Fruit fly (Drosophila melanogaster) whole organism, embryonic: ENCODE results near the gene Ets97D.

ENCODE experiments used
- Ada2b ChIP-seq: fragments of 200-800 bp; sonication (Bioruptor generic); IDR thresholded peaks from 2 replicates; pipeline ENCODE4 v1.3.6; 2022; ENCODE audit warnings: missing biosample characterization, missing genetic modification characterization
- CG11247 ChIP-seq: fragments of 200-800 bp; sonication (Bioruptor generic); IDR thresholded peaks from 2 replicates; pipeline ENCODE4 v1.3.6; 2022; ENCODE audit warnings: missing biosample characterization, missing genetic modification characterization
- CG12104 ChIP-seq: fragments of 200-800 bp; sonication (Bioruptor generic); optimal IDR thresholded peaks from 3 replicates; lab custom pipeline; 2016; ENCODE audit warnings: missing biosample characterization, missing genetic modification characterization
- CG13894 ChIP-seq: fragments of 200-800 bp; sonication (Bioruptor generic); optimal IDR thresholded peaks from 3 replicates; lab custom pipeline; 2018; ENCODE audit warnings: missing biosample characterization, mild to moderate bottlenecking, missing genetic modification characterization, moderate library complexity
- CG17361 ChIP-seq: fragments of 200-800 bp; sonication (Bioruptor generic); IDR thresholded peaks from 3 replicates; pipeline ENCODE4 v1.3.6; 2022; ENCODE audit warnings: missing biosample characterization, missing genetic modification characterization
- CG17385 ChIP-seq: fragments of 200-800 bp; sonication (Bioruptor generic); optimal IDR thresholded peaks from 3 replicates; lab custom pipeline; 2018; ENCODE audit warnings: missing biosample characterization, mild to moderate bottlenecking, missing genetic modification characterization
- CG18011 ChIP-seq: fragments of 200-800 bp; sonication (Bioruptor generic); optimal IDR thresholded peaks from 2 replicates; lab custom pipeline; 2017; ENCODE audit warnings: missing biosample characterization, missing genetic modification characterization, mild to moderate bottlenecking, moderate library complexity, missing genotype
- CG18262 ChIP-seq: fragments of 200-800 bp; optimal IDR thresholded peaks from 3 replicates; lab custom pipeline; 2019; ENCODE audit warnings: missing biosample characterization, mild to moderate bottlenecking, missing genetic modification characterization, moderate library complexity
- CG1832 ChIP-seq: fragments of 200-800 bp; sonication (Bioruptor generic); optimal IDR thresholded peaks from 2 replicates; lab custom pipeline; 2017; ENCODE audit warnings: missing biosample characterization, mild to moderate bottlenecking, missing genetic modification characterization, inconsistent platforms
- CG2712 ChIP-seq: fragments of 200-800 bp; optimal IDR thresholded peaks from 3 replicates; lab custom pipeline; 2019; ENCODE audit warnings: missing biosample characterization, mild to moderate bottlenecking, missing genetic modification characterization, moderate library complexity
- CG32767 ChIP-seq: fragments of 200-800 bp; sonication (Bioruptor generic); IDR thresholded peaks from 2 replicates; pipeline ENCODE4 v1.3.6; 2022; ENCODE audit warnings: missing biosample characterization, missing genetic modification characterization
- CG34422 ChIP-seq: fragments of 200-800 bp; sonication (Bioruptor generic); IDR thresholded peaks from 3 replicates; pipeline ENCODE4 v1.3.6; 2022; ENCODE audit warnings: missing biosample characterization, missing genetic modification characterization
- CG6254 ChIP-seq: fragments of 200-800 bp; sonication (Bioruptor generic); optimal IDR thresholded peaks from 3 replicates; lab custom pipeline; 2017; ENCODE audit warnings: mild to moderate bottlenecking, missing biosample characterization, missing genetic modification reagents, missing genetic modification characterization
- CG6813 ChIP-seq: fragments of 200-800 bp; sonication (Bioruptor generic); optimal IDR thresholded peaks from 2 replicates; lab custom pipeline; 2017; ENCODE audit warnings: missing biosample characterization, missing genetic modification characterization, mild to moderate bottlenecking, moderate library complexity, missing genetic modification reagents
- CHES-1-like ChIP-seq: fragments of 200-800 bp; sonication (Bioruptor generic); optimal IDR thresholded peaks from 2 replicates; lab custom pipeline; 2016; ENCODE audit warnings: missing biosample characterization, missing genetic modification characterization
- E2f2 ChIP-seq: fragments of 200-800 bp; sonication (Bioruptor generic); IDR thresholded peaks from 2 replicates; pipeline ENCODE4 v1.3.6; 2022; ENCODE audit warnings: missing biosample characterization, missing genetic modification characterization
- Eip74EF ChIP-seq, 2 experiments: fragments of 200-800 bp in 1 of 2; fragments of >200 bp in 1 of 2; sonication (Bioruptor generic) in 1 of 2; optimal IDR thresholded peaks; 2 replicates each; lab custom pipeline; 2017 to 2019; ENCODE audit warnings: missing biosample characterization in 2 of 2, missing genetic modification characterization in 2 of 2, mild to moderate bottlenecking in 1 of 2, moderate library complexity in 1 of 2
- HLH4C ChIP-seq: fragments of 200-800 bp; sonication (Bioruptor generic); IDR thresholded peaks from 3 replicates; pipeline ENCODE4 v1.3.6; 2022; ENCODE audit warnings: missing biosample characterization, missing genetic modification characterization; ENCODE audit not compliant: partially characterized antibody
- HmgD ChIP-seq: fragments of 200-800 bp; sonication (Bioruptor generic); optimal IDR thresholded peaks from 3 replicates; lab custom pipeline; 2016; ENCODE audit warnings: missing biosample characterization, missing genetic modification characterization
- Hr78 ChIP-seq, 2 experiments: fragments of 200-800 bp in 1 of 2; fragments of >200 bp in 1 of 2; sonication (Bioruptor generic) in 1 of 2; optimal IDR thresholded peaks; 2 replicates each; lab custom pipeline; 2017 to 2019; ENCODE audit warnings: missing biosample characterization in 2 of 2, missing genetic modification characterization in 2 of 2, mild to moderate bottlenecking in 1 of 2, moderate library complexity in 1 of 2
- Hsf ChIP-seq: fragments of 200-800 bp; sonication (Bioruptor generic); optimal IDR thresholded peaks from 3 replicates; lab custom pipeline; 2016; ENCODE audit warnings: missing biosample characterization, missing genetic modification characterization
- NK7.1 ChIP-seq: fragments of 200-800 bp; sonication (Bioruptor generic); optimal IDR thresholded peaks from 3 replicates; lab custom pipeline; 2016; ENCODE audit warnings: missing biosample characterization, missing genetic modification characterization
- Nf-YB ChIP-seq: fragments of 200-800 bp; sonication (Bioruptor generic); optimal IDR thresholded peaks from 3 replicates; lab custom pipeline; 2019; ENCODE audit warnings: missing biosample characterization, mild to moderate bottlenecking, missing genetic modification characterization, moderate library complexity
- Oli ChIP-seq: fragments of 200-800 bp; sonication (Bioruptor generic); optimal IDR thresholded peaks from 2 replicates; lab custom pipeline; 2018; ENCODE audit warnings: missing biosample characterization, mild to moderate bottlenecking, missing genetic modification characterization, moderate library complexity
- Rx ChIP-seq: fragments of 200-800 bp; sonication (Bioruptor generic); IDR thresholded peaks from 2 replicates; pipeline ENCODE4 v1.3.6; 2022; ENCODE audit warnings: missing biosample characterization, missing genetic modification characterization
- Trl ChIP-seq, 3 experiments: fragments of >200 bp in 2 of 3; fragments of 200-800 bp in 1 of 3; sonication (Bioruptor generic) in 1 of 3; optimal IDR thresholded peaks; 2 replicates in 1 of 3; 3 replicates in 2 of 3; lab custom pipeline; 2016 to 2017; ENCODE audit warnings: missing biosample characterization in 1 of 3, missing genetic modification characterization in 1 of 3
- bigmax ChIP-seq: fragments of 200-800 bp; sonication (Bioruptor generic); optimal IDR thresholded peaks from 2 replicates; lab custom pipeline; 2018; ENCODE audit warnings: missing biosample characterization, mild to moderate bottlenecking, missing genetic modification characterization
- croc ChIP-seq: fragments of 200-800 bp; sonication (Bioruptor generic); conservative IDR thresholded peaks from 3 replicates; pipeline ENCODE4 v1.3.6; 2022; ENCODE audit warnings: missing biosample characterization, missing genetic modification characterization
- cwo ChIP-seq: fragments of 200-800 bp; sonication (Bioruptor generic); optimal IDR thresholded peaks from 3 replicates; lab custom pipeline; 2017; ENCODE audit warnings: missing biosample characterization, missing genetic modification characterization, mild to moderate bottlenecking, moderate library complexity, missing genetic modification reagents
- dimm ChIP-seq: fragments of 200-800 bp; sonication (Bioruptor generic); IDR thresholded peaks from 2 replicates; pipeline ENCODE4 v1.3.6; 2022; ENCODE audit warnings: missing biosample characterization, missing genetic modification characterization
- ewg ChIP-seq: fragments of 200-800 bp; sonication (Bioruptor generic); optimal IDR thresholded peaks from 3 replicates; lab custom pipeline; 2017; ENCODE audit warnings: mild to moderate bottlenecking, missing biosample characterization, missing genetic modification reagents, missing genetic modification characterization
- gcm ChIP-seq: fragments of 200-800 bp; sonication (Bioruptor generic); optimal IDR thresholded peaks from 2 replicates; lab custom pipeline; 2019; ENCODE audit warnings: missing biosample characterization, mild to moderate bottlenecking, missing genetic modification characterization, moderate library complexity
- gro ChIP-seq: fragments of 200-800 bp; sonication (Bioruptor generic); optimal IDR thresholded peaks from 2 replicates; lab custom pipeline; 2016; ENCODE audit warnings: missing biosample characterization, missing genetic modification characterization
- hbn ChIP-seq: fragments of 200-800 bp; sonication (Bioruptor generic); IDR thresholded peaks from 2 replicates; pipeline ENCODE4 v1.3.6; 2022; ENCODE audit warnings: missing biosample characterization, missing genetic modification characterization; ENCODE audit not compliant: partially characterized antibody
- kah ChIP-seq: fragments of 200-800 bp; sonication (Bioruptor generic); optimal IDR thresholded peaks from 2 replicates; lab custom pipeline; 2018; ENCODE audit warnings: missing biosample characterization, mild to moderate bottlenecking, missing genetic modification characterization
- ken ChIP-seq: fragments of 200-800 bp; sonication (Bioruptor generic); IDR thresholded peaks from 3 replicates; pipeline ENCODE4 v1.3.6; 2022; ENCODE audit warnings: missing biosample characterization, missing genetic modification characterization
- oc ChIP-seq: fragments of 200-800 bp; sonication (Bioruptor generic); optimal IDR thresholded peaks from 2 replicates; lab custom pipeline; 2018; ENCODE audit warnings: missing biosample characterization, mild to moderate bottlenecking, missing genetic modification characterization, moderate library complexity
- onecut ChIP-seq: fragments of 200-800 bp; sonication (Bioruptor generic); IDR thresholded peaks from 2 replicates; pipeline ENCODE4 v1.3.6; 2022; ENCODE audit warnings: missing biosample characterization, missing genetic modification characterization
- pan ChIP-seq, 4 experiments: fragments of >200 bp in 3 of 4; fragments of 200-800 bp in 1 of 4; sonication (Bioruptor generic) in 1 of 4; optimal IDR thresholded peaks in 3 of 4; IDR thresholded peaks in 1 of 4; 2 replicates each; pipeline versions ENCODE4 v1.3.6 to Lab custom; 2017 to 2022; ENCODE audit warnings: missing biosample characterization in 2 of 4, missing genetic modification characterization in 2 of 4, mixed read lengths in 1 of 4
- prd ChIP-seq, 3 experiments: fragments of >200 bp in 2 of 3; fragments of 200-800 bp in 1 of 3; sonication (Bioruptor generic) in 1 of 3; optimal IDR thresholded peaks in 2 of 3; IDR thresholded peaks in 1 of 3; 2 replicates in 2 of 3; 3 replicates in 1 of 3; pipeline versions ENCODE4 v1.3.6 to Lab custom; 2017 to 2022; ENCODE audit warnings: missing biosample characterization in 1 of 3, missing genetic modification characterization in 1 of 3
- repo ChIP-seq: fragments of 200-800 bp; sonication (Bioruptor generic); optimal IDR thresholded peaks from 2 replicates; lab custom pipeline; 2016; ENCODE audit warnings: missing biosample characterization, missing genetic modification characterization
- sisA ChIP-seq: fragments of 200-800 bp; sonication (Bioruptor generic); IDR thresholded peaks from 2 replicates; pipeline ENCODE4 v1.3.6; 2022; ENCODE audit warnings: missing biosample characterization, missing genetic modification characterization
- ssp ChIP-seq: fragments of 200-800 bp; sonication (Bioruptor generic); IDR thresholded peaks from 2 replicates; pipeline ENCODE4 v1.3.6; 2022; ENCODE audit warnings: missing biosample characterization, missing genetic modification characterization
- stc ChIP-seq: fragments of 200-800 bp; sonication (Bioruptor generic); IDR thresholded peaks from 2 replicates; pipeline ENCODE4 v1.3.6; 2022; ENCODE audit warnings: missing biosample characterization, missing genetic modification characterization
- tap ChIP-seq: fragments of 200-800 bp; optimal IDR thresholded peaks from 3 replicates; lab custom pipeline; 2019; ENCODE audit warnings: missing biosample characterization, mild to moderate bottlenecking, missing genetic modification characterization, moderate library complexity
- toy ChIP-seq: fragments of 200-800 bp; sonication (Bioruptor generic); IDR thresholded peaks from 2 replicates; pipeline ENCODE4 v1.3.6; 2022; ENCODE audit warnings: missing biosample characterization, missing genetic modification characterization
- trem ChIP-seq: fragments of 200-800 bp; optimal IDR thresholded peaks from 3 replicates; lab custom pipeline; 2019; ENCODE audit warnings: missing biosample characterization, mild to moderate bottlenecking, missing genetic modification characterization, moderate library complexity
- unpg ChIP-seq: fragments of 200-800 bp; sonication (Bioruptor generic); optimal IDR thresholded peaks from 3 replicates; lab custom pipeline; 2018; ENCODE audit warnings: missing biosample characterization, mild to moderate bottlenecking, missing genetic modification characterization, moderate library complexity

Ets97D gene

DNA sequence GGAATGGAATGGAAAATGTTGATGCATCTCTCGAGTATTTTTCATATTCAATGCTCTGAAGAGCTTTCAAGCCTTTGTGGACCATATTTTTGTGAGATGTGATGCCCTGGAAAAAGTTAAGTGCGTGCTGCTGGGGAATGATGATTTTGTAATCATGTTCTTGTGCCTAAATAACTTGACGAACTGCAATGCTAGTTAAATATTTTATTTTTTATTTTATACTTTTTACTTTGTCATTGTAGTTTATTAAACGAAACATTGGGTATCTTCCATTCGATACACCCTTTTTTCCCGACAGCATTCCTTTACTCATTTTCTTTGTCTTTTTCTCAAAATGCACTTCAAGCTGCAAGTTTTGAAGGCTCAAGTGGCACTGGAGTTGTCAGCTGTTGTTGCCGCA lies 12.7 kb downstream of the Ets97D start (continued):
- TF ChIP-seq CHES-1-like (GFP tag; lab: Kevin White, UChicago) (no peak), Eip74EF (GFP tag; optimal IDR thresholded peaks at IDR 0.05; lab: Kevin White, UChicago) (peak in 1 of 2 experiments; percentile 10), bigmax (GFP tag; lab: Kevin White, UChicago) (no peak), CG6813 (no peak), CG2712 (peak; percentile 61), trem (tag; lab: Kevin White, UChicago) (peak; percentile 11), kah (GFP tag; lab: Kevin White, UChicago) (no peak), unpg (peak; percentile 57), ewg (GFP tag; lab: Kevin White, UChicago) (peak; percentile 14), stc (GFP tag; lab: Robert Waterston, UW) (peak; percentile 57; the same call in 1 of the 2 replicates), Ada2b (GFP tag; lab: Robert Waterston, UW) (peak; percentile 25; the same call in 1 of the 2 replicates), pan (optimal IDR thresholded peaks at IDR 0.05; lab: Kevin White, UChicago) (no peak), pan (GFP tag; optimal IDR thresholded peaks at IDR 0.05 in 1 of 2, IDR thresholded peaks at IDR 0.05 in 1 of 2) (peak in 1 of 2 experiments; percentile 65), sisA (GFP tag; lab: Robert Waterston, UW) (peak; percentile 67), ssp (peak; percentile 22; the same call in 1 of the 2 replicates), CG18262 (tag; lab: Kevin White, UChicago) (peak; percentile 58), NK7.1 (no peak), E2f2 (GFP tag; lab: Robert Waterston, UW) (peak; percentile 30; the same call in 1 of the 2 replicates), dimm (no peak), CG34422 (peak; percentile 13; the same call in 1 of the 3 replicates), croc (GFP tag; lab: Robert Waterston, UW) (peak; percentile 48), HLH4C (GFP tag; lab: Robert Waterston, UW) (no peak), CG12104 (GFP tag; lab: Kevin White, UChicago) (no peak), gcm (GFP tag; lab: Kevin White, UChicago) (no peak), HmgD (GFP tag; lab: Kevin White, UChicago) (no peak), tap (peak; percentile 21), oc (peak; percentile 65), CG17385 (GFP tag; lab: Kevin White, UChicago) (peak; percentile 35), CG13894 (tag; lab: Kevin White, UChicago) (no peak), toy (GFP tag; lab: Robert Waterston, UW) (no peak), Oli (tag; lab: Kevin White, UChicago) (peak; percentile 53), hbn (GFP tag; lab: Robert Waterston, UW) (no peak), onecut (GFP tag; lab: Robert Waterston, UW) (no peak), Hr78 (GFP tag; optimal IDR thresholded peaks at IDR 0.05; lab: Kevin White, UChicago) (no peak), Rx (0 out of 2 replicates have a peak, but pooled peaks have one; percentile 24), gro (GFP tag; lab: Kevin White, UChicago) (no peak), cwo (GFP tag; lab: Kevin White, UChicago) (no peak), ken (GFP tag; lab: Robert Waterston, UW) (peak; percentile 51; the same call in 1 of the 3 replicates), CG32767 (GFP tag; lab: Robert Waterston, UW) (peak; percentile 56; the same call in 1 of the 2 replicates), CG17361 (GFP tag; lab: Robert Waterston, UW) (peak; percentile 66), repo (GFP tag; lab: Kevin White, UChicago) (no peak), Hsf (GFP tag; lab: Kevin White, UChicago) (peak; percentile 10), CG6254 (GFP tag; lab: Kevin White, UChicago) (peak; percentile 24), CG18011 (GFP tag; lab: Kevin White, UChicago) (no peak), Nf-YB (GFP tag; lab: Kevin White, UChicago) (no peak), CG11247 (0 out of 2 replicates have a peak, but pooled peaks have one; percentile 13), prd (optimal IDR thresholded peaks at IDR 0.05; lab: Kevin White, UChicago) (no peak), prd (GFP tag; IDR thresholded peaks at IDR 0.05; lab: Robert Waterston, UW) (peak; percentile 69; the same call in 2 of the 3 replicates), CG1832 (GFP tag; lab: Kevin White, UChicago) (no peak), Trl (optimal IDR thresholded peaks at IDR 0.05; lab: Kevin White, UChicago) (no peak), Trl (GFP tag; optimal IDR thresholded peaks at IDR 0.05; lab: Kevin White, UChicago) (no peak)
